Fruit fly (Drosophila melanogaster): ENCODE results near the gene alpha-Est8.

DNA sequence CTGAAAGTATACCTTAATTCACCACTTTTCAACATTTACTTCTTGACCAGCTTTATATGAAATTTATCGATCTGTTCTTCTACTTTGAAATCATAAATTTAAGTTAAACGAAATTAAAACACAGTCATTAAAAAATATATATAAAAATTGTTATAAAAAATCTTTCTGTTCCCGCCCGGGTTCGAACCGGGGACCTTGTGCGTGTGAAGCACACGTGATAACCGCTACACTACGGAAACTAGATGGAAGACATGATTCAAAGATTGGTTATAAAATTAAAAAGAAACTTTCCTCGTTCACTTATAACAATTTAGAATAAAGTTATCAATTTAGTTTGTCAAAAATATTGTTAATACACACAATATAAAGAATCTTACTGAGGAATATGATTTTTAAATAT, 43.6 kb downstream of the alpha-Est8 start:
- TF ChIP-seq usp (GFP tag; optimal IDR thresholded peaks at IDR 0.05): no peak
- TF ChIP-seq pan (optimal IDR thresholded peaks at IDR 0.05): no peak
- TF ChIP-seq EcR (GFP tag; optimal IDR thresholded peaks at IDR 0.05): no peak
- TF ChIP-seq Dll (optimal IDR thresholded peaks at IDR 0.05): no peak
- no peak for TF ChIP-seq CG8478 (optimal IDR thresholded peaks at IDR 0.05)
